Fruit fly (Drosophila melanogaster): ENCODE data around the gene TTLL4B.

TTLL4B gene

dm6 chr2L:3880048-3880447, 17.6 kb downstream of the TTLL4B start (continued):
- TF ChIP-seq CG4318 (GFP tag; optimal IDR thresholded peaks at IDR 0.05) (no peak), net (GFP tag; optimal IDR thresholded peaks at IDR 0.05) (no peak), Lpt (GFP tag; optimal IDR thresholded peaks at IDR 0.05) (no peak), CG10669 (GFP tag; optimal IDR thresholded peaks at IDR 0.05) (no peak), Ets21C (GFP tag; optimal IDR thresholded peaks at IDR 0.05) (no peak), Blimp-1 (GFP tag; optimal IDR thresholded peaks at IDR 0.05) (no peak), achi (GFP tag; optimal IDR thresholded peaks at IDR 0.05) (no peak), Gug (GFP tag; IDR thresholded peaks at IDR 0.05) (no peak), CG32006 (GFP tag; optimal IDR thresholded peaks at IDR 0.05) (peak; percentile 30), OdsH (GFP tag; optimal IDR thresholded peaks at IDR 0.05) (no peak), CG6854 (GFP tag; optimal IDR thresholded peaks at IDR 0.05) (no peak), esn (GFP tag; optimal IDR thresholded peaks at IDR 0.05) (no peak), CG6163 (GFP tag; IDR thresholded peaks at IDR 0.05) (peak; percentile 50; the same call in 2 of the 3 replicates), CG34406 (GFP tag; optimal IDR thresholded peaks at IDR 0.05) (no peak), CG11762 (GFP tag; optimal IDR thresholded peaks at IDR 0.05; ENCODE audit: insufficient read depth) (no peak), CG11294 (GFP tag; IDR thresholded peaks at IDR 0.05) (no peak), ss (GFP tag; optimal IDR thresholded peaks at IDR 0.05) (no peak), topi (GFP tag; optimal IDR thresholded peaks at IDR 0.05) (peak; percentile 23), fd85E (GFP tag; optimal IDR thresholded peaks at IDR 0.05) (no peak), dac (GFP tag; optimal IDR thresholded peaks at IDR 0.05) (no peak), CG8319 (GFP tag; optimal IDR thresholded peaks at IDR 0.05) (no peak), CG9139 (GFP tag; optimal IDR thresholded peaks at IDR 0.05) (no peak), CG8119 (GFP tag; IDR thresholded peaks at IDR 0.05) (no peak), CG7368 (GFP tag; optimal IDR thresholded peaks at IDR 0.05) (no peak), CG6808 (GFP tag; optimal IDR thresholded peaks at IDR 0.05) (no peak), dsx (GFP tag; optimal IDR thresholded peaks at IDR 0.05; ENCODE audit: poor library complexity, severe bottlenecking) (no peak), acj6 (GFP tag; optimal IDR thresholded peaks at IDR 0.05) (no peak), Ets96B (tag; optimal IDR thresholded peaks at IDR 0.05) (peak; percentile 37), Smox (GFP tag; optimal IDR thresholded peaks at IDR 0.05) (no peak), eg (GFP tag; IDR thresholded peaks at IDR 0.05) (no peak), vri (GFP tag; optimal IDR thresholded peaks at IDR 0.05) (peak; percentile 50), CG1621 (tag; optimal IDR thresholded peaks at IDR 0.05) (no peak), fkh (GFP tag; optimal IDR thresholded peaks at IDR 0.05) (peak; percentile 37), CG8632 (GFP tag; optimal IDR thresholded peaks at IDR 0.05) (no peak), Hr39 (GFP tag; optimal IDR thresholded peaks at IDR 0.05) (no peak), lz (GFP tag; optimal IDR thresholded peaks at IDR 0.05) (no peak), CG3032 (tag; optimal IDR thresholded peaks at IDR 0.05) (no peak), Hr38 (GFP tag; optimal IDR thresholded peaks at IDR 0.05) (no peak)

DNA sequence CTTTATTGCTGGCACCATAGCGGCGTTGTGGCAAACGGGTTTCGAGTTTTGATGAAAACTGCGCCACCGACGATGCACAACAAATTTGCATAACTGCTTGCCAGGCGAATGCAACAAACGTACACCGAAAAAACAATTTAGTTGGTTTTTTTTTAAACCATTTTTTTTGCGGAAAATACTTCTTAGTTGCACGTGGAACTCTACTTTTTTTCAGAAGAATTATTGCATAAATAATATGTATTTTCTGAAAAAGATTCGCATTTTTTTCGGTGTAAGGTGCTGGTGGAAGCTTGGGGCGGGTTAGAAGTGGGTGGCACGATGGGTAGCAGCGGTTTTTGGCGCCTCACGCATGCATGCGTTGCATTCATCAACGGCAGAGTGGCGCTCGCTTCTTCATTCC, 18.7 kb downstream of the TTLL4B start:
- TF ChIP-seq CG6808 (GFP tag; optimal IDR thresholded peaks at IDR 0.05) = no peak
- TF ChIP-seq Hr38 (GFP tag; optimal IDR thresholded peaks at IDR 0.05) = no peak
- peak; percentile 67 for TF ChIP-seq pdm3 (GFP tag; optimal IDR thresholded peaks at IDR 0.05)
- peak; percentile 71 for TF ChIP-seq OdsH (GFP tag; optimal IDR thresholded peaks at IDR 0.05)
- peak; percentile 20 for TF ChIP-seq achi (GFP tag; optimal IDR thresholded peaks at IDR 0.05)
- TF ChIP-seq Met (GFP tag; optimal IDR thresholded peaks at IDR 0.05) = peak; percentile 12
- TF ChIP-seq CG11762 (GFP tag; optimal IDR thresholded peaks at IDR 0.05; ENCODE audit: insufficient read depth) = no peak
- TF ChIP-seq acj6 (GFP tag; optimal IDR thresholded peaks at IDR 0.05) = peak; percentile 52
- peak; percentile 11 for TF ChIP-seq topi (GFP tag; optimal IDR thresholded peaks at IDR 0.05)
- peak; percentile 80 for TF ChIP-seq Hr4 (GFP tag; optimal IDR thresholded peaks at IDR 0.05)
- TF ChIP-seq fkh (GFP tag; optimal IDR thresholded peaks at IDR 0.05) = no peak
- peak; percentile 81 for TF ChIP-seq CG15336 (GFP tag; IDR thresholded peaks at IDR 0.05)
- peak; percentile 90 for TF ChIP-seq CG8119 (GFP tag; IDR thresholded peaks at IDR 0.05)
- no peak for TF ChIP-seq Ets21C (GFP tag; optimal IDR thresholded peaks at IDR 0.05)
- TF ChIP-seq CG6792 (GFP tag; optimal IDR thresholded peaks at IDR 0.05) = no peak
- TF ChIP-seq Sox15 (GFP tag; optimal IDR thresholded peaks at IDR 0.05) = no peak
- TF ChIP-seq Sox102F (GFP tag; optimal IDR thresholded peaks at IDR 0.05) = peak; percentile 25
- TF ChIP-seq Blimp-1 (GFP tag; optimal IDR thresholded peaks at IDR 0.05) = no peak
- no peak for TF ChIP-seq spab (GFP tag; optimal IDR thresholded peaks at IDR 0.05)
- peak; percentile 50 for TF ChIP-seq svp (GFP tag)
- TF ChIP-seq esn (GFP tag; optimal IDR thresholded peaks at IDR 0.05) = peak; percentile 47
- TF ChIP-seq dac (GFP tag; optimal IDR thresholded peaks at IDR 0.05) = peak; percentile 67
- TF ChIP-seq lz (GFP tag; optimal IDR thresholded peaks at IDR 0.05) = peak; percentile 29
- no peak for TF ChIP-seq CG11902 (GFP tag; optimal IDR thresholded peaks at IDR 0.05)
- no peak for TF ChIP-seq dsx (GFP tag; optimal IDR thresholded peaks at IDR 0.05; ENCODE audit: poor library complexity, severe bottlenecking)
- no peak for TF ChIP-seq fd85E (GFP tag; optimal IDR thresholded peaks at IDR 0.05)
- no peak for TF ChIP-seq CG34406 (GFP tag; optimal IDR thresholded peaks at IDR 0.05)
- TF ChIP-seq cyc (GFP tag; optimal IDR thresholded peaks at IDR 0.05) = no peak
- peak; percentile 34 for TF ChIP-seq Smox (GFP tag; optimal IDR thresholded peaks at IDR 0.05)
- TF ChIP-seq CG6163 (GFP tag; IDR thresholded peaks at IDR 0.05) = peak; percentile 76
